Worm (Caenorhabditis elegans): ENCODE data around the gene odd-1.
A peak's percentile ranks its signal among the peaks of the same experiment; 100 is the strongest.

The odd-1 gene

DNA sequence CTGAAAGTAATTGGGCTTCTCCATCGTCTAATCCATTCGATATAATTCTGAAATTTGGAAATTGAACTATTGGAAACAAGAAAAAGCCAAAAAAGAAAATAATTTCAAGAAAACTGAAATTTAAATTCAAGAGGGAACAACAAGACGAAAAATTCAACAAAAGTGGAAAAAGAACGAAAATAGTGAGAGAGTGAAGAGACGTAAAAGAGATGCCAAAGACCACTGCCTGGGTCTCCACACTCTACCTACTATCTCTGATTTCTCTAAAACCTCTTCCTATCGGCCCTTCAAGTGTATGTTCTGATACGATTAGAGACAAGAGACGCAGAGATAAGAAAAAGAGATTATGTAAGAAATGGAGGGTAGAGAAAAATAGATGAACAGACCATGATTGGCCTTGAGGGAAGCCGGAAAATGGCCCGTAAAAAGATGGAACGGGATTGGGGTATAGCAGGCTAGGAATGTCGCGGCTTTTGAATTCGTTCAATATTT lies 45.7 kb downstream of the odd-1 start, which contains the start of gene ogt-1 (continued):
- TF ChIP-seq nhr-12 (tag; optimal IDR thresholded peaks at IDR 0.05) (no peak), snpc-4 (tag; optimal IDR thresholded peaks at IDR 0.05) (peak; percentile 57)

DNA sequence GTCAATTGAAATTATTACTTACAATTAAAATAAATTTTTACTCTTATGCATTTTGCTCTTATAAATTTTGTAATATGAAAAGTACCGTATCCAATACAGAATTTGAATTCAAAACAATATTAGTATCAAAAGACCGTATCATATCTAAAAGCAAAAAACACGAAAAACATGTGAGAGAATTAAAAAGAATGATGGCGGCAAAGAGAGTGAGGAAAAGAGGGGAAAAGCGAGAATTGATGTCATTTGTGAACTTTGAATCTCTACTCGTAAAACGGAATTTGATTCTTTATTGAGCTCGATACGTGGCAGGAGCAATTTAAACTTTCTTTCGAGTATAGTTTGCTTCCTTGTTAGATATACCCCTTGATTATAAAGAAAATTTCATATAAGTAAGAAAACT lies 46.4 kb downstream of the odd-1 start:
- no peak for TF ChIP-seq nhr-23 (tag; optimal IDR thresholded peaks at IDR 0.05)
- TF ChIP-seq jun-1 (tag; optimal IDR thresholded peaks at IDR 0.05), result peak; percentile 16
- TF ChIP-seq nhr-11 (tag; optimal IDR thresholded peaks at IDR 0.05), result no peak
- TF ChIP-seq elt-2 (tag; optimal IDR thresholded peaks at IDR 0.05), result peak; percentile 30

DNA sequence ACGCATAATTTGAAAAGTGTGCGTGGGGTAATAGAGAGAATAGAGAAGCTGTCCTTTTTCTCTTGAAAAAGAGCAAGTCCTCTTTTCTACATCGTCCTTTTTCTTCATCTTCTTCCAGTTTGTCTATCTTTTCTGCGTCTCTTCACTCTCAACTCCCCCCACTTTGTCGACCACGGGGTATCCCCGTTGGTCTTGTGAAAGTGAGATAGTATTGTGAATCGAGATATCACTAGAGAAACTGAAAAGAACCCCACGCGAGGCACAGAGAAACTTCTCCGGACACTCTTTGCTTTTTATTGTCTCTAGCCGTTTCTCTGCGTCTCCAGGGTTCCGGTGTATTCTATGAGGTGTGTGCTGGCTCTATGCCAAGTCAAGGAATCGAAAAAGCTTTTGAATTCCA lies 47.5 kb downstream of the odd-1 start:
- TF ChIP-seq lin-39 (tag; optimal IDR thresholded peaks at IDR 0.05) (peak; percentile 67), fkh-10 (GFP tag; optimal IDR thresholded peaks at IDR 0.05) (peak; percentile 98), skn-1 (tag; optimal IDR thresholded peaks at IDR 0.05) (peak; percentile 78), egl-27 (tag; optimal IDR thresholded peaks at IDR 0.05) (peak; percentile 97), nhr-23 (tag; optimal IDR thresholded peaks at IDR 0.05) (peak; percentile 85), egl-5 (tag; optimal IDR thresholded peaks at IDR 0.05) (peak; percentile 85), ceh-16 (tag; optimal IDR thresholded peaks at IDR 0.05) (no peak), jun-1 (tag; optimal IDR thresholded peaks at IDR 0.05) (peak; percentile 89), nhr-43 (tag; optimal IDR thresholded peaks at IDR 0.05; ENCODE audit: poor library complexity, severe bottlenecking) (peak; percentile 80), unc-62 (GFP tag; optimal IDR thresholded peaks at IDR 0.05) (peak; percentile 69), daf-12 (tag; optimal IDR thresholded peaks at IDR 0.05) (no peak), tbx-2 (tag; optimal IDR thresholded peaks at IDR 0.05) (peak; percentile 79), mdl-1 (tag; optimal IDR thresholded peaks at IDR 0.05) (peak; percentile 98), hmg-11 (tag; optimal IDR thresholded peaks at IDR 0.05) (peak; percentile 92), nhr-25 (tag; optimal IDR thresholded peaks at IDR 0.05) (peak; percentile 87), sea-2 (GFP tag; optimal IDR thresholded peaks at IDR 0.05) (peak; percentile 13), nhr-77 (tag; optimal IDR thresholded peaks at IDR 0.05) (peak; percentile 69), ama-1 (optimal IDR thresholded peaks at IDR 0.05) (peak; percentile 79), snpc-4 (tag; optimal IDR thresholded peaks at IDR 0.05) (peak; percentile 88), ztf-11 (tag; optimal IDR thresholded peaks at IDR 0.05) (no peak), ceh-82 (tag; optimal IDR thresholded peaks at IDR 0.05) (peak; percentile 52), eor-1 (tag; optimal IDR thresholded peaks at IDR 0.05) (no peak), nhr-12 (tag; optimal IDR thresholded peaks at IDR 0.05) (no peak), zag-1 (tag; optimal IDR thresholded peaks at IDR 0.05) (peak; percentile 81), nfya-1 (tag; optimal IDR thresholded peaks at IDR 0.05; ENCODE audit: insufficient read depth) (peak; percentile 94), mml-1 (tag; optimal IDR thresholded peaks at IDR 0.05) (no peak), nhr-11 (tag; optimal IDR thresholded peaks at IDR 0.05) (peak; percentile 74), nhr-76 (tag; optimal IDR thresholded peaks at IDR 0.05) (no peak), pha-4 (tag; optimal IDR thresholded peaks at IDR 0.05) (peak; percentile 92), aly-2 (tag; optimal IDR thresholded peaks at IDR 0.05) (no peak), elt-2 (tag; optimal IDR thresholded peaks at IDR 0.05) (peak; percentile 83), R02D3.7 (tag; optimal IDR thresholded peaks at IDR 0.05) (peak; percentile 75), pqm-1 (tag; optimal IDR thresholded peaks at IDR 0.05) (peak; percentile 47), ceh-9 (tag; optimal IDR thresholded peaks at IDR 0.05) (no peak), nhr-67 (tag; optimal IDR thresholded peaks at IDR 0.05) (peak; percentile 15), lsy-12 (tag; optimal IDR thresholded peaks at IDR 0.05) (peak; percentile 87), nhr-28 (tag; optimal IDR thresholded peaks at IDR 0.05) (no peak), ZK546.5 (tag; optimal IDR thresholded peaks at IDR 0.05) (peak; percentile 17), ceh-28 (tag; optimal IDR thresholded peaks at IDR 0.05) (peak; percentile 89), elt-1 (tag; optimal IDR thresholded peaks at IDR 0.05) (peak; percentile 40), lin-15B (tag; optimal IDR thresholded peaks at IDR 0.05) (peak; percentile 74), unc-39 (tag; optimal IDR thresholded peaks at IDR 0.05) (no peak), elt-3 (tag; optimal IDR thresholded peaks at IDR 0.05) (no peak), fkh-2 (tag; optimal IDR thresholded peaks at IDR 0.05) (no peak), nhr-237 (tag; optimal IDR thresholded peaks at IDR 0.05) (no peak), fos-1 (tag; optimal IDR thresholded peaks at IDR 0.05) (peak; percentile 34), ztf-4 (tag; optimal IDR thresholded peaks at IDR 0.05) (no peak)

Measured in whole organism, L3 larva.